Fruit fly (Drosophila melanogaster) whole organism, prepupa: ENCODE results near the gene CG13310.

Experiments
- Blimp-1 ChIP-seq: fragments of 200-800 bp; sonication (Bioruptor generic); optimal IDR thresholded peaks from 3 replicates; lab custom pipeline; 2017; ENCODE audit warnings: missing biosample characterization, missing genetic modification characterization, mild to moderate bottlenecking, moderate library complexity, missing genetic modification reagents
- CG10631 ChIP-seq: fragments of 200-800 bp; sonication (Bioruptor generic); optimal IDR thresholded peaks from 2 replicates; lab custom pipeline; 2016; ENCODE audit warnings: missing biosample characterization, missing genetic modification characterization
- CG10669 ChIP-seq: fragments of 200-800 bp; sonication (Bioruptor generic); optimal IDR thresholded peaks from 3 replicates; lab custom pipeline; 2018; ENCODE audit warnings: missing biosample characterization, mild to moderate bottlenecking, missing genetic modification characterization, moderate library complexity
- CG11762 ChIP-seq: fragments of 200-800 bp; sonication (Bioruptor generic); optimal IDR thresholded peaks from 3 replicates; lab custom pipeline; 2016; ENCODE audit warnings: missing biosample characterization, missing genetic modification characterization; ENCODE audit not compliant: insufficient read depth
- CG11902 ChIP-seq: fragments of 200-800 bp; sonication (Bioruptor generic); optimal IDR thresholded peaks from 3 replicates; lab custom pipeline; 2016; ENCODE audit warnings: missing biosample characterization, missing genetic modification characterization
- CG15336 ChIP-seq: fragments of 200-800 bp; sonication (Bioruptor generic); IDR thresholded peaks from 2 replicates; pipeline ENCODE4 v1.3.6; 2022; ENCODE audit warnings: missing biosample characterization, missing genetic modification characterization
- CG1621 ChIP-seq: fragments of 200-800 bp; sonication (Bioruptor generic); optimal IDR thresholded peaks from 3 replicates; lab custom pipeline; 2018; ENCODE audit warnings: missing biosample characterization, mild to moderate bottlenecking, missing genetic modification characterization
- CG16779 ChIP-seq: fragments of 200-800 bp; sonication (Bioruptor generic); optimal IDR thresholded peaks from 3 replicates; lab custom pipeline; 2017; ENCODE audit warnings: missing biosample characterization, mild to moderate bottlenecking, missing genetic modification characterization
- CG3032 ChIP-seq: fragments of 200-800 bp; optimal IDR thresholded peaks from 2 replicates; lab custom pipeline; 2019; ENCODE audit warnings: missing biosample characterization, mild to moderate bottlenecking, missing genetic modification characterization, moderate library complexity
- CG31627 ChIP-seq: fragments of 200-800 bp; sonication (Bioruptor generic); optimal IDR thresholded peaks from 3 replicates; lab custom pipeline; 2016; ENCODE audit warnings: missing biosample characterization, missing genetic modification characterization
- CG32006 ChIP-seq: fragments of 200-800 bp; sonication (Bioruptor generic); optimal IDR thresholded peaks from 3 replicates; lab custom pipeline; 2017; ENCODE audit warnings: missing biosample characterization, mild to moderate bottlenecking, missing genetic modification characterization
- CG34406 ChIP-seq: fragments of 200-800 bp; sonication (Bioruptor generic); optimal IDR thresholded peaks from 3 replicates; lab custom pipeline; 2016; ENCODE audit warnings: missing biosample characterization, missing genetic modification characterization
- CG3919 ChIP-seq: fragments of 200-800 bp; sonication (Bioruptor generic); optimal IDR thresholded peaks from 3 replicates; lab custom pipeline; 2016; ENCODE audit warnings: missing biosample characterization, missing genetic modification characterization
- CG4318 ChIP-seq: fragments of 200-800 bp; sonication (Bioruptor generic); optimal IDR thresholded peaks from 3 replicates; lab custom pipeline; 2017; ENCODE audit warnings: missing biosample characterization, mild to moderate bottlenecking, missing genetic modification characterization
- CG6276 ChIP-seq: fragments of 200-800 bp; sonication (Bioruptor generic); optimal IDR thresholded peaks from 2 replicates; lab custom pipeline; 2017; ENCODE audit warnings: missing biosample characterization, mild to moderate bottlenecking, missing genetic modification characterization
- CG6792 ChIP-seq: fragments of 200-800 bp; sonication (Bioruptor generic); optimal IDR thresholded peaks from 3 replicates; lab custom pipeline; 2016; ENCODE audit warnings: missing biosample characterization, missing genetic modification characterization
- CG6808 ChIP-seq: fragments of 200-800 bp; sonication (Bioruptor generic); optimal IDR thresholded peaks from 3 replicates; lab custom pipeline; 2017; ENCODE audit warnings: missing biosample characterization, missing genetic modification characterization, mild to moderate bottlenecking, moderate library complexity, missing genetic modification reagents
- CG6854 ChIP-seq: fragments of 200-800 bp; sonication (Bioruptor generic); optimal IDR thresholded peaks from 2 replicates; lab custom pipeline; 2017; ENCODE audit warnings: missing biosample characterization, mild to moderate bottlenecking, missing genetic modification characterization
- CG8119 ChIP-seq: fragments of 200-800 bp; sonication (Bioruptor generic); IDR thresholded peaks from 3 replicates; pipeline ENCODE4 v1.3.6; 2022; ENCODE audit warnings: missing biosample characterization, missing genetic modification characterization
- CG8632 ChIP-seq: fragments of 200-800 bp; sonication (Bioruptor generic); optimal IDR thresholded peaks from 3 replicates; lab custom pipeline; 2016; ENCODE audit warnings: missing biosample characterization, missing genetic modification characterization
- Eip75B ChIP-seq: fragments of 200-800 bp; sonication (Bioruptor generic); optimal IDR thresholded peaks from 3 replicates; lab custom pipeline; 2016; ENCODE audit warnings: missing biosample characterization, missing genetic modification characterization
- Eip93F ChIP-seq: fragments of 200-800 bp; sonication (Bioruptor generic); optimal IDR thresholded peaks from 2 replicates; lab custom pipeline; 2016; ENCODE audit warnings: missing biosample characterization, mild to moderate bottlenecking, missing genetic modification characterization
- Ets96B ChIP-seq: fragments of 200-800 bp; optimal IDR thresholded peaks from 2 replicates; lab custom pipeline; 2019; ENCODE audit warnings: missing biosample characterization, mild to moderate bottlenecking, missing genetic modification characterization, moderate library complexity
- Gug ChIP-seq: fragments of 200-800 bp; sonication (Bioruptor generic); IDR thresholded peaks from 2 replicates; pipeline ENCODE4 v1.3.6; 2022; ENCODE audit warnings: missing biosample characterization, missing genetic modification characterization
- Hr38 ChIP-seq: sonication (Bioruptor generic); optimal IDR thresholded peaks from 2 replicates; lab custom pipeline; 2016; ENCODE audit warnings: missing biosample characterization, missing genetic modification characterization
- Hr39 ChIP-seq: fragments of 200-800 bp; sonication (Bioruptor generic); optimal IDR thresholded peaks from 2 replicates; lab custom pipeline; 2016; ENCODE audit warnings: missing biosample characterization, missing genetic modification characterization
- Hr4 ChIP-seq: fragments of 200-800 bp; sonication (Bioruptor generic); optimal IDR thresholded peaks from 3 replicates; lab custom pipeline; 2016; ENCODE audit warnings: missing biosample characterization, missing genetic modification characterization
- Met ChIP-seq: fragments of 200-800 bp; sonication (Bioruptor generic); optimal IDR thresholded peaks from 3 replicates; lab custom pipeline; 2016; ENCODE audit warnings: missing biosample characterization, missing genetic modification characterization
- OdsH ChIP-seq: fragments of 200-800 bp; sonication (Bioruptor generic); optimal IDR thresholded peaks from 3 replicates; lab custom pipeline; 2016; ENCODE audit warnings: missing biosample characterization, missing genetic modification characterization
- Smox ChIP-seq: fragments of 200-800 bp; sonication (Bioruptor generic); optimal IDR thresholded peaks from 3 replicates; lab custom pipeline; 2016; ENCODE audit warnings: missing biosample characterization, missing genetic modification characterization
- Sox102F ChIP-seq: fragments of 200-800 bp; sonication (Bioruptor generic); optimal IDR thresholded peaks from 2 replicates; lab custom pipeline; 2016; ENCODE audit warnings: missing biosample characterization, mild to moderate bottlenecking, missing genetic modification characterization
- Sox14 ChIP-seq: fragments of 200-800 bp; sonication (Bioruptor generic); optimal IDR thresholded peaks from 3 replicates; lab custom pipeline; 2016; ENCODE audit warnings: missing biosample characterization, missing genetic modification characterization
- Sox15 ChIP-seq: fragments of 200-800 bp; sonication (Bioruptor generic); optimal IDR thresholded peaks from 3 replicates; lab custom pipeline; 2016; ENCODE audit warnings: missing biosample characterization, missing genetic modification characterization
- achi ChIP-seq: fragments of 200-800 bp; sonication (Bioruptor generic); optimal IDR thresholded peaks from 3 replicates; lab custom pipeline; 2016; ENCODE audit warnings: missing biosample characterization, missing genetic modification characterization
- acj6 ChIP-seq: fragments of 200-800 bp; sonication (Bioruptor generic); optimal IDR thresholded peaks from 3 replicates; lab custom pipeline; 2016; ENCODE audit warnings: missing biosample characterization, missing genetic modification characterization
- cyc ChIP-seq: fragments of 200-800 bp; sonication (Bioruptor generic); optimal IDR thresholded peaks from 3 replicates; lab custom pipeline; 2016; ENCODE audit warnings: missing biosample characterization, missing genetic modification characterization
- dac ChIP-seq: fragments of 200-800 bp; sonication (Bioruptor generic); optimal IDR thresholded peaks from 2 replicates; lab custom pipeline; 2017; ENCODE audit warnings: missing biosample characterization, mild to moderate bottlenecking, missing genetic modification characterization
- dsx ChIP-seq: fragments of 200-800 bp; optimal IDR thresholded peaks from 3 replicates; lab custom pipeline; 2019; ENCODE audit warnings: missing biosample characterization, mild to moderate bottlenecking, missing genetic modification characterization, moderate library complexity; ENCODE audit not compliant: poor library complexity, severe bottlenecking
- eg ChIP-seq: fragments of 200-800 bp; sonication (Bioruptor generic); IDR thresholded peaks from 3 replicates; pipeline ENCODE4 v1.3.6; 2022; ENCODE audit warnings: missing biosample characterization, missing genetic modification characterization
- esn ChIP-seq: fragments of 200-800 bp; sonication (Bioruptor generic); optimal IDR thresholded peaks from 2 replicates; lab custom pipeline; 2016; ENCODE audit warnings: missing biosample characterization, mild to moderate bottlenecking, missing genetic modification characterization, moderate library complexity
- fd59A ChIP-seq: fragments of 200-800 bp; sonication (Bioruptor generic); optimal IDR thresholded peaks from 2 replicates; lab custom pipeline; 2017; ENCODE audit warnings: missing biosample characterization, mild to moderate bottlenecking, missing genetic modification characterization, missing genetic modification reagents
- fd85E ChIP-seq: fragments of 200-800 bp; sonication (Bioruptor generic); optimal IDR thresholded peaks from 3 replicates; lab custom pipeline; 2016; ENCODE audit warnings: missing biosample characterization, missing genetic modification characterization
- fkh ChIP-seq: fragments of 200-800 bp; sonication (Bioruptor generic); optimal IDR thresholded peaks from 3 replicates; lab custom pipeline; 2017; ENCODE audit warnings: missing biosample characterization, mild to moderate bottlenecking, missing genetic modification characterization, moderate library complexity
- lz ChIP-seq: fragments of 200-800 bp; sonication (Bioruptor generic); optimal IDR thresholded peaks from 3 replicates; lab custom pipeline; 2016; ENCODE audit warnings: missing biosample characterization, missing genetic modification characterization
- net ChIP-seq: fragments of 200-800 bp; sonication (Bioruptor generic); optimal IDR thresholded peaks from 3 replicates; lab custom pipeline; 2016; ENCODE audit warnings: missing biosample characterization, missing genetic modification characterization
- pdm3 ChIP-seq: fragments of 200-800 bp; sonication (Bioruptor generic); optimal IDR thresholded peaks from 3 replicates; lab custom pipeline; 2016; ENCODE audit warnings: missing biosample characterization, missing genetic modification characterization
- spab ChIP-seq: fragments of 200-800 bp; sonication (Bioruptor generic); optimal IDR thresholded peaks from 2 replicates; lab custom pipeline; 2017; ENCODE audit warnings: missing biosample characterization, mild to moderate bottlenecking, missing genetic modification characterization, missing genetic modification reagents
- ss ChIP-seq, 2 experiments: fragments of 200-800 bp; sonication (Bioruptor generic); optimal IDR thresholded peaks; 2 replicates in 1 of 2; 3 replicates in 1 of 2; lab custom pipeline; 2017 to 2018; ENCODE audit warnings: mild to moderate bottlenecking in 2 of 2, missing biosample characterization in 2 of 2, missing genetic modification characterization in 2 of 2, moderate library complexity in 1 of 2
- svp ChIP-seq: fragments of 200-800 bp; sonication (Bioruptor generic); peaks from one replicate; lab custom pipeline; 2016; ENCODE audit warnings: missing biosample characterization, missing genetic modification characterization
- topi ChIP-seq: fragments of 200-800 bp; sonication (Bioruptor generic); optimal IDR thresholded peaks from 3 replicates; lab custom pipeline; 2016; ENCODE audit warnings: missing biosample characterization, missing genetic modification characterization

CG13310 gene

DNA sequence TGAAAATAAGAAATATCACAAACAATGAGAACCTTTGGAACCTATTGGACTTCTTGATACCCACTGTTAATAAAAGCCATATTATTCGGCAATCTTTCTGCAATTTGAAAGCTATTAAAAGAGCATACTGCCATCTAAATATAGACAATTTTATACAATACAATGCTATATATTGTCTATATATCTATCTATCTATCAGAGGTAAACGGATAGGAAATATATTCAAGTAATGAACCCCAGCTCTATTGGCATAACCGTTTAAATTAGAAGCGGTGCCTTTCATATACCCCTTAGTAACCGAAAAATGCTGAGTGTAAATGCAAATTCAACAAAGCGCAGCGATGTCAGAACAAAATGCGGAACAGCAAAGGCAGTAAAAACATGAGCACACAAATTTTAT, 36.5 kb downstream of the CG13310 start (continued):
- TF ChIP-seq Sox102F (GFP tag; lab: Kevin White, UChicago) = peak; percentile 71
- TF ChIP-seq dsx (GFP tag; lab: Kevin White, UChicago) = no peak
- TF ChIP-seq CG8632 = peak; percentile 16
- no peak for TF ChIP-seq net (GFP tag; lab: Kevin White, UChicago)
- TF ChIP-seq CG4318 (GFP tag; lab: Kevin White, UChicago) = no peak
- TF ChIP-seq CG34406 = peak; percentile 48
- TF ChIP-seq CG15336 (GFP tag; lab: Robert Waterston, UW) = no peak
- no peak for TF ChIP-seq Eip75B (GFP tag; lab: Kevin White, UChicago)
- TF ChIP-seq CG32006 (GFP tag; lab: Kevin White, UChicago) = no peak
- peak; percentile 27 for TF ChIP-seq Sox14 (GFP tag; lab: Kevin White, UChicago)
- TF ChIP-seq CG6276 (GFP tag; lab: Kevin White, UChicago) = no peak
- peak; percentile 73 for TF ChIP-seq Hr39
- TF ChIP-seq CG6792 = no peak
- no peak for TF ChIP-seq Blimp-1
- peak; percentile 27 for TF ChIP-seq OdsH (GFP tag; lab: Kevin White, UChicago)

dm6 chr3L:8763037-8763454, 37.3 kb downstream of the CG13310 start:
- TF ChIP-seq esn (GFP tag; lab: Kevin White, UChicago) = no peak
- TF ChIP-seq CG31627 (GFP tag; lab: Kevin White, UChicago) = peak; percentile 62
- no peak for TF ChIP-seq CG10669 (GFP tag; lab: Kevin White, UChicago)
- no peak for TF ChIP-seq CG6854 (GFP tag; lab: Kevin White, UChicago)
- peak; percentile 58 for TF ChIP-seq achi (GFP tag; lab: Kevin White, UChicago)
- TF ChIP-seq Hr39 = peak; percentile 62
- no peak for TF ChIP-seq svp (GFP tag; lab: Kevin White, UChicago)
- TF ChIP-seq eg (GFP tag; lab: Robert Waterston, UW) = peak; percentile 53; the same call in 2 of the 3 replicates
- TF ChIP-seq fd59A (GFP tag; lab: Kevin White, UChicago) = no peak
- TF ChIP-seq acj6 (GFP tag; lab: Kevin White, UChicago) = peak; percentile 35
- no peak for TF ChIP-seq CG3919 (GFP tag; lab: Kevin White, UChicago)
- TF ChIP-seq Met (GFP tag; lab: Kevin White, UChicago) = peak; percentile 67
- no peak for TF ChIP-seq fd85E (GFP tag; lab: Kevin White, UChicago)
- TF ChIP-seq Hr4 = peak; percentile 40
- TF ChIP-seq CG34406 = peak; percentile 59
- peak; percentile 34 for TF ChIP-seq CG8632
- TF ChIP-seq CG11762 (GFP tag; lab: Kevin White, UChicago) = no peak
- TF ChIP-seq CG10631 (GFP tag; lab: Kevin White, UChicago) = no peak
- no peak for TF ChIP-seq spab (GFP tag; lab: Kevin White, UChicago)
- peak; percentile 37 for TF ChIP-seq CG11902
- no peak for TF ChIP-seq Ets96B (tag; lab: Kevin White, UChicago)
- peak; percentile 42 for TF ChIP-seq lz (GFP tag; lab: Kevin White, UChicago)
- TF ChIP-seq Sox15 (GFP tag; lab: Kevin White, UChicago) = peak; percentile 17
- no peak for TF ChIP-seq CG3032
- no peak for TF ChIP-seq Hr38 (GFP tag; lab: Kevin White, UChicago)
- no peak for TF ChIP-seq ss (GFP tag; optimal IDR thresholded peaks at IDR 0.05; lab: Kevin White, UChicago)
- TF ChIP-seq pdm3 (GFP tag; lab: Kevin White, UChicago) = peak; percentile 44
- peak; percentile 27 for TF ChIP-seq cyc
- TF ChIP-seq Smox (GFP tag; lab: Kevin White, UChicago) = peak; percentile 61
- no peak for TF ChIP-seq topi (GFP tag; lab: Kevin White, UChicago)
- TF ChIP-seq Eip93F (GFP tag; lab: Kevin White, UChicago) = no peak
- no peak for TF ChIP-seq dsx (GFP tag; lab: Kevin White, UChicago)
- no peak for TF ChIP-seq CG6808 (GFP tag; lab: Kevin White, UChicago)
- TF ChIP-seq dac (GFP tag; lab: Kevin White, UChicago) = no peak
- TF ChIP-seq Eip75B (GFP tag; lab: Kevin White, UChicago) = no peak
- TF ChIP-seq fkh (GFP tag; lab: Kevin White, UChicago) = no peak
- no peak for TF ChIP-seq CG16779 (tag; lab: Kevin White, UChicago)
- no peak for TF ChIP-seq Blimp-1
- peak; percentile 48 for TF ChIP-seq Sox102F (GFP tag; lab: Kevin White, UChicago)
- TF ChIP-seq Gug (GFP tag; lab: Robert Waterston, UW) = no peak
- peak; percentile 47; the same call in 1 of the 3 replicates for TF ChIP-seq CG8119
- no peak for TF ChIP-seq CG1621 (tag; lab: Kevin White, UChicago)
